Fruit fly (Drosophila melanogaster) whole organism, embryonic: Measurements from ENCODE around the gene Enoph.
A peak's percentile ranks its signal among the peaks of the same experiment; 100 is the strongest.

ENCODE experiments used
- ATbp ChIP-seq: fragments of 200-800 bp; sonication (Bioruptor generic); optimal IDR thresholded peaks from 2 replicates; lab custom pipeline; 2017; ENCODE audit warnings: missing biosample characterization, mild to moderate bottlenecking, missing genetic modification characterization, missing genetic modification reagents
- Awh ChIP-seq: fragments of 200-800 bp; sonication (Bioruptor generic); IDR thresholded peaks from 2 replicates; pipeline ENCODE4, ENCODE4 v1.3.6; 2022; ENCODE audit warnings: missing biosample characterization, missing genetic modification characterization
- Blimp-1 ChIP-seq: fragments of 200-800 bp; sonication (Bioruptor generic); optimal IDR thresholded peaks from 3 replicates; lab custom pipeline; 2018; ENCODE audit warnings: missing biosample characterization, missing genetic modification characterization, mild to moderate bottlenecking, moderate library complexity, missing genetic modification reagents
- CG10979 ChIP-seq: fragments of 200-800 bp; sonication (Bioruptor generic); optimal IDR thresholded peaks from 2 replicates; lab custom pipeline; 2018; ENCODE audit warnings: missing biosample characterization, mild to moderate bottlenecking, missing genetic modification characterization, moderate library complexity
- CG11504 ChIP-seq: fragments of 200-800 bp; sonication (Bioruptor generic); optimal IDR thresholded peaks from 3 replicates; lab custom pipeline; 2019; ENCODE audit warnings: missing biosample characterization, mild to moderate bottlenecking, missing genetic modification characterization, moderate library complexity
- CG11695 ChIP-seq: fragments of 200-800 bp; sonication (Bioruptor generic); IDR thresholded peaks from 3 replicates; pipeline ENCODE4 v1.3.6; 2022; ENCODE audit warnings: missing biosample characterization, missing genetic modification characterization
- CG13287 ChIP-seq: fragments of 200-800 bp; sonication (Bioruptor generic); IDR thresholded peaks from 2 replicates; pipeline ENCODE4 v1.3.6; 2022; ENCODE audit warnings: missing biosample characterization, missing genetic modification characterization; ENCODE audit not compliant: partially characterized antibody
- CG14014 ChIP-seq: fragments of 200-800 bp; sonication (Bioruptor generic); IDR thresholded peaks from 2 replicates; pipeline ENCODE4 v1.3.6; 2022; ENCODE audit warnings: missing biosample characterization, missing genetic modification characterization
- CG14667 ChIP-seq: fragments of 200-800 bp; sonication (Bioruptor generic); IDR thresholded peaks from 2 replicates; pipeline ENCODE4 v1.3.6; 2022; ENCODE audit warnings: missing biosample characterization, missing genetic modification characterization
- CG1647 ChIP-seq: fragments of 200-800 bp; sonication (Bioruptor generic); optimal IDR thresholded peaks from 3 replicates; lab custom pipeline; 2016; ENCODE audit warnings: missing biosample characterization, missing genetic modification characterization
- CG16779 ChIP-seq: fragments of 200-800 bp; sonication (Bioruptor generic); IDR thresholded peaks from 2 replicates; pipeline ENCODE4 v1.3.6; 2022; ENCODE audit warnings: missing biosample characterization, missing genetic modification characterization
- CG17385 ChIP-seq: fragments of 200-800 bp; sonication (Bioruptor generic); optimal IDR thresholded peaks from 3 replicates; lab custom pipeline; 2018; ENCODE audit warnings: missing biosample characterization, mild to moderate bottlenecking, missing genetic modification characterization
- CG2678 ChIP-seq: fragments of 200-800 bp; sonication (Bioruptor generic); optimal IDR thresholded peaks from 3 replicates; lab custom pipeline; 2019; ENCODE audit warnings: missing biosample characterization, mild to moderate bottlenecking, missing genetic modification characterization, moderate library complexity
- CG31388 ChIP-seq: fragments of 200-800 bp; sonication (Bioruptor generic); optimal IDR thresholded peaks from 2 replicates; lab custom pipeline; 2016; ENCODE audit warnings: missing biosample characterization, missing genetic modification characterization
- CG31441 ChIP-seq: fragments of 200-800 bp; sonication (Bioruptor generic); IDR thresholded peaks from 2 replicates; pipeline ENCODE4 v1.3.6; 2022; ENCODE audit warnings: missing biosample characterization, missing genetic modification characterization
- CG3281 ChIP-seq: fragments of 200-800 bp; sonication (Bioruptor generic); optimal IDR thresholded peaks from 3 replicates; lab custom pipeline; 2017; ENCODE audit warnings: missing biosample characterization, mild to moderate bottlenecking, missing genetic modification characterization
- CG3847 ChIP-seq: fragments of 200-800 bp; sonication (Bioruptor generic); IDR thresholded peaks from 2 replicates; pipeline ENCODE4 v1.3.6; 2022; ENCODE audit warnings: missing biosample characterization, missing genetic modification characterization
- CG4707 ChIP-seq: fragments of 200-800 bp; sonication (Bioruptor generic); optimal IDR thresholded peaks from 2 replicates; lab custom pipeline; 2018; ENCODE audit warnings: missing biosample characterization, mild to moderate bottlenecking, missing genetic modification characterization, moderate library complexity
- CG6254 ChIP-seq: fragments of 200-800 bp; sonication (Bioruptor generic); optimal IDR thresholded peaks from 3 replicates; lab custom pipeline; 2017; ENCODE audit warnings: mild to moderate bottlenecking, missing biosample characterization, missing genetic modification reagents, missing genetic modification characterization
- CG6683 ChIP-seq: fragments of 200-800 bp; sonication (Bioruptor generic); optimal IDR thresholded peaks from 2 replicates; lab custom pipeline; 2017; ENCODE audit warnings: missing biosample characterization, mild to moderate bottlenecking, missing genetic modification characterization, missing genetic modification reagents
- CG6854 ChIP-seq: fragments of 200-800 bp; sonication (Bioruptor generic); optimal IDR thresholded peaks from 3 replicates; lab custom pipeline; 2017; ENCODE audit warnings: missing biosample characterization, mild to moderate bottlenecking, missing genetic modification characterization
- CG7745 ChIP-seq: fragments of 200-800 bp; sonication (Bioruptor generic); optimal IDR thresholded peaks from 2 replicates; lab custom pipeline; 2018; ENCODE audit warnings: missing biosample characterization, mild to moderate bottlenecking, missing genetic modification characterization, moderate library complexity
- CG7839 ChIP-seq: fragments of 200-800 bp; sonication (Bioruptor generic); optimal IDR thresholded peaks from 3 replicates; lab custom pipeline; 2018; ENCODE audit warnings: missing biosample characterization, mild to moderate bottlenecking, missing genetic modification characterization, moderate library complexity
- CG7963 ChIP-seq: fragments of 200-800 bp; sonication (Bioruptor generic); IDR thresholded peaks from 3 replicates; pipeline ENCODE4 v1.3.6; 2022; ENCODE audit warnings: missing biosample characterization, missing genetic modification characterization; ENCODE audit not compliant: partially characterized antibody
- D19A ChIP-seq: fragments of 200-800 bp; optimal IDR thresholded peaks from 3 replicates; lab custom pipeline; 2019; ENCODE audit warnings: missing biosample characterization, mild to moderate bottlenecking, missing genetic modification characterization, moderate library complexity
- E2f2 ChIP-seq: fragments of 200-800 bp; sonication (Bioruptor generic); IDR thresholded peaks from 2 replicates; pipeline ENCODE4 v1.3.6; 2022; ENCODE audit warnings: missing biosample characterization, missing genetic modification characterization
- Elba2 ChIP-seq: fragments of 200-800 bp; sonication (Bioruptor generic); optimal IDR thresholded peaks from 3 replicates; lab custom pipeline; 2016; ENCODE audit warnings: missing biosample characterization, missing genetic modification characterization
- GATAe ChIP-seq: fragments of 200-800 bp; sonication (Bioruptor generic); conservative IDR thresholded peaks from 2 replicates; pipeline ENCODE4 v1.3.6; 2022; ENCODE audit warnings: missing biosample characterization, missing genetic modification characterization
- HLH3B ChIP-seq: fragments of 200-800 bp; sonication (Bioruptor generic); IDR thresholded peaks from 2 replicates; pipeline ENCODE4 v1.3.6; 2022; ENCODE audit warnings: missing biosample characterization, missing genetic modification characterization
- Hr3 ChIP-seq: fragments of 200-800 bp; sonication (Bioruptor generic); optimal IDR thresholded peaks from 3 replicates; lab custom pipeline; 2016; ENCODE audit warnings: missing biosample characterization, missing genetic modification characterization
- Hr78 ChIP-seq, 2 experiments: fragments of 200-800 bp in 1 of 2; fragments of >200 bp in 1 of 2; sonication (Bioruptor generic) in 1 of 2; optimal IDR thresholded peaks; 2 replicates each; lab custom pipeline; 2017 to 2019; ENCODE audit warnings: missing biosample characterization in 2 of 2, missing genetic modification characterization in 2 of 2, mild to moderate bottlenecking in 1 of 2, moderate library complexity in 1 of 2
- Meics ChIP-seq: fragments of 200-800 bp; sonication (Bioruptor generic); optimal IDR thresholded peaks from 2 replicates; lab custom pipeline; 2017; ENCODE audit warnings: missing biosample characterization, mild to moderate bottlenecking, missing genetic modification characterization
- Nf-YB ChIP-seq: fragments of 200-800 bp; sonication (Bioruptor generic); optimal IDR thresholded peaks from 3 replicates; lab custom pipeline; 2019; ENCODE audit warnings: missing biosample characterization, mild to moderate bottlenecking, missing genetic modification characterization, moderate library complexity
- Taf1 ChIP-seq: fragments of 200-800 bp; sonication (Bioruptor generic); IDR thresholded peaks from 2 replicates; pipeline ENCODE4 v1.3.6; 2022; ENCODE audit warnings: missing biosample characterization, missing genetic modification characterization
- YL-1 ChIP-seq: fragments of 200-800 bp; sonication (Bioruptor generic); optimal IDR thresholded peaks from 3 replicates; lab custom pipeline; 2017; ENCODE audit warnings: missing biosample characterization, mild to moderate bottlenecking, missing genetic modification characterization
- croc ChIP-seq: fragments of 200-800 bp; sonication (Bioruptor generic); conservative IDR thresholded peaks from 3 replicates; pipeline ENCODE4 v1.3.6; 2022; ENCODE audit warnings: missing biosample characterization, missing genetic modification characterization
- crp ChIP-seq, 2 experiments: fragments of 200-800 bp; sonication (Bioruptor generic); optimal IDR thresholded peaks; 2 replicates in 1 of 2; 3 replicates in 1 of 2; lab custom pipeline; 2017; ENCODE audit warnings: missing biosample characterization in 2 of 2, missing genetic modification characterization in 2 of 2, mild to moderate bottlenecking in 1 of 2, moderate library complexity in 1 of 2
- insv ChIP-seq, 2 experiments: fragments of 200-800 bp; sonication (Bioruptor generic); optimal IDR thresholded peaks; 3 replicates each; lab custom pipeline; 2016 to 2018; ENCODE audit warnings: missing biosample characterization in 2 of 2, missing genetic modification characterization in 2 of 2
- odd ChIP-seq: fragments of 200-800 bp; sonication (Bioruptor generic); optimal IDR thresholded peaks from 2 replicates; lab custom pipeline; 2017; ENCODE audit warnings: missing biosample characterization, mild to moderate bottlenecking, missing genetic modification characterization
- org-1 ChIP-seq: fragments of 200-800 bp; sonication (Bioruptor generic); optimal IDR thresholded peaks from 2 replicates; lab custom pipeline; 2017; ENCODE audit warnings: missing biosample characterization, missing genetic modification characterization
- p53 ChIP-seq: fragments of 200-800 bp; sonication (Bioruptor generic); optimal IDR thresholded peaks from 2 replicates; lab custom pipeline; 2016; ENCODE audit warnings: missing biosample characterization, missing genetic modification characterization
- pan ChIP-seq, 4 experiments: fragments of >200 bp in 3 of 4; fragments of 200-800 bp in 1 of 4; sonication (Bioruptor generic) in 1 of 4; optimal IDR thresholded peaks in 3 of 4; IDR thresholded peaks in 1 of 4; 2 replicates each; pipeline versions ENCODE4 v1.3.6 to Lab custom; 2017 to 2022; ENCODE audit warnings: missing biosample characterization in 2 of 4, missing genetic modification characterization in 2 of 4, mixed read lengths in 1 of 4
- pb ChIP-seq: fragments of 200-800 bp; sonication (Bioruptor generic); optimal IDR thresholded peaks from 3 replicates; lab custom pipeline; 2016; ENCODE audit warnings: missing biosample characterization, missing genetic modification characterization
- ranshi ChIP-seq: fragments of 200-800 bp; sonication (Bioruptor generic); IDR thresholded peaks from 2 replicates; pipeline ENCODE4 v1.3.6; 2022; ENCODE audit warnings: missing biosample characterization, missing genetic modification characterization
- repo ChIP-seq: fragments of 200-800 bp; sonication (Bioruptor generic); optimal IDR thresholded peaks from 2 replicates; lab custom pipeline; 2016; ENCODE audit warnings: missing biosample characterization, missing genetic modification characterization
- sima ChIP-seq: fragments of 200-800 bp; sonication (Bioruptor generic); optimal IDR thresholded peaks from 2 replicates; lab custom pipeline; 2016; ENCODE audit warnings: missing biosample characterization, missing genetic modification characterization
- slbo ChIP-seq: fragments of 200-800 bp; sonication (Bioruptor generic); IDR thresholded peaks from 2 replicates; pipeline ENCODE4 v1.3.6; 2022; ENCODE audit warnings: missing biosample characterization, missing genetic modification characterization
- trh ChIP-seq: fragments of 200-800 bp; sonication (Bioruptor generic); optimal IDR thresholded peaks from 2 replicates; lab custom pipeline; 2016; ENCODE audit warnings: missing biosample characterization, missing genetic modification characterization
- tx ChIP-seq: fragments of 200-800 bp; sonication (Bioruptor generic); optimal IDR thresholded peaks from 2 replicates; lab custom pipeline; 2016; ENCODE audit warnings: missing biosample characterization, missing genetic modification characterization

Gene Enoph

DNA sequence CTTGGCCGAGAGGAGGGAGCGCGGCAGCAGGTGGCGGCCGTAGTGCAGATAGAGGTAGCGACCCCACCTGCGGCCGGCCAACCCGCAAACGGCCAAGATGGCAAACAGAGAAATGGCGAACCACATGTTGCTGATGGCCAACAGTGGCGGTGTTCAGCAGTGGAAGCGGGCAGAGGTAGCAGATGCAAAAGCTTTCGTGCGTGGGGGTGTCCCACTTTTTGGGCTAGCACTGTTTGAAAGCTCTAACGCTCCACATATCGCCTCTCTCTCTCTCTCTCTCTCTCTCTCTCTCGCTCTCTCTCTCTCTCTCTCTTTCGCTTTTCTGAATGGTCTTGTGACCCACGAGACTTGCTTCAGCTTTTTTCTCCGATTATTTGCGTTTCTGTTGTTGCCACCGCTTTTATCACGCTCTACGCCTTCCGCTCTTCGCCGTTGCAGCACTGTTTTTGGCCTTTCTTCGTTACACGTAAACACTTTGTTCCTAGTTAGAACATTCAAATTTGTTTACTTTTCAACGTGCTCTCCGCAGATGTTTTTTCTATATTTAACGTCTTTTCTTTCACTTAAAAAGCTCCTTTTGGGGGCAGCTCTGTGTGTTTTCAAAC is 26.4 kb upstream of the Enoph start (continued):
- no peak for TF ChIP-seq Elba2 (GFP tag; lab: Kevin White, UChicago)
- TF ChIP-seq CG13287 (GFP tag; lab: Robert Waterston, UW), result peak; percentile 60
- TF ChIP-seq CG2678, result no peak
- no peak for TF ChIP-seq tx (GFP tag; lab: Kevin White, UChicago)
- no peak for TF ChIP-seq CG10979 (tag; lab: Kevin White, UChicago)
- no peak for TF ChIP-seq E2f2 (GFP tag; lab: Robert Waterston, UW)
- no peak for TF ChIP-seq Meics (GFP tag; lab: Kevin White, UChicago)
- TF ChIP-seq HLH3B (GFP tag; lab: Robert Waterston, UW), result peak; percentile 37; the same call in 1 of the 2 replicates
- TF ChIP-seq CG14014 (GFP tag; lab: Robert Waterston, UW), result peak; percentile 52; the same call in 1 of the 2 replicates
- TF ChIP-seq CG1647 (GFP tag; lab: Kevin White, UChicago), result no peak
- TF ChIP-seq p53 (GFP tag; lab: Kevin White, UChicago), result no peak
- TF ChIP-seq GATAe (GFP tag; lab: Robert Waterston, UW), result no peak
- no peak for TF ChIP-seq CG6683 (GFP tag; lab: Kevin White, UChicago)
- no peak for TF ChIP-seq Hr78 (GFP tag; optimal IDR thresholded peaks at IDR 0.05; lab: Kevin White, UChicago)
- TF ChIP-seq CG3281 (GFP tag; lab: Kevin White, UChicago), result no peak
- no peak for TF ChIP-seq CG3847 (GFP tag; lab: Robert Waterston, UW)
- peak; percentile 71 for TF ChIP-seq slbo (GFP tag; lab: Robert Waterston, UW)
- no peak for TF ChIP-seq Awh (GFP tag; lab: Robert Waterston, UW)
- TF ChIP-seq crp (GFP tag; optimal IDR thresholded peaks at IDR 0.05; lab: Kevin White, UChicago), result no peak
- peak; percentile 45; the same call in 1 of the 2 replicates for TF ChIP-seq Taf1 (GFP tag; lab: Robert Waterston, UW)
- TF ChIP-seq CG16779 (GFP tag; lab: Robert Waterston, UW), result peak; percentile 42; the same call in 1 of the 2 replicates
- TF ChIP-seq YL-1, result no peak
- no peak for TF ChIP-seq Blimp-1 (GFP tag; lab: Kevin White, UChicago)
- TF ChIP-seq repo, result no peak
- TF ChIP-seq pb (GFP tag; lab: Kevin White, UChicago), result no peak
- peak; percentile 34; the same call in 1 of the 2 replicates for TF ChIP-seq ranshi (GFP tag; lab: Robert Waterston, UW)
- no peak for TF ChIP-seq sima (GFP tag; lab: Kevin White, UChicago)
- TF ChIP-seq pan (optimal IDR thresholded peaks at IDR 0.05; lab: Kevin White, UChicago), result no peak
- peak in 1 of 2 experiments; percentile 50 for TF ChIP-seq pan (GFP tag; optimal IDR thresholded peaks at IDR 0.05 in 1 of 2, IDR thresholded peaks at IDR 0.05 in 1 of 2)
- no peak for TF ChIP-seq trh
- peak; percentile 91 for TF ChIP-seq CG11504 (tag; lab: Kevin White, UChicago)
- no peak for TF ChIP-seq CG11695 (GFP tag; lab: Robert Waterston, UW)
- no peak for TF ChIP-seq CG17385 (GFP tag; lab: Kevin White, UChicago)
- no peak for TF ChIP-seq CG7963 (GFP tag; lab: Robert Waterston, UW)
- TF ChIP-seq ATbp, result no peak
- no peak for TF ChIP-seq CG14667
- no peak for TF ChIP-seq CG6854
- no peak for TF ChIP-seq Hr3 (GFP tag; lab: Kevin White, UChicago)
- no peak for TF ChIP-seq odd (GFP tag; lab: Kevin White, UChicago)
- no peak for TF ChIP-seq CG31441 (GFP tag; lab: Robert Waterston, UW)
- TF ChIP-seq croc (GFP tag; lab: Robert Waterston, UW), result no peak
- TF ChIP-seq insv (GFP tag; optimal IDR thresholded peaks at IDR 0.05; lab: Kevin White, UChicago), result no peak
- TF ChIP-seq CG7839 (tag; lab: Kevin White, UChicago), result no peak
- no peak for TF ChIP-seq CG7745
- TF ChIP-seq CG6254 (GFP tag; lab: Kevin White, UChicago), result no peak
- TF ChIP-seq CG31388, result no peak
- no peak for TF ChIP-seq D19A
- no peak for TF ChIP-seq org-1 (GFP tag; lab: Kevin White, UChicago)
- TF ChIP-seq Nf-YB (GFP tag; lab: Kevin White, UChicago), result no peak
- TF ChIP-seq CG4707, result no peak
